Fruit fly (Drosophila melanogaster) whole organism, adult: ENCODE results near the gene CG15471.

ENCODE experiments used
- CG11617 ChIP-seq: fragments of 200-800 bp; sonication (Bioruptor generic); optimal IDR thresholded peaks from 2 replicates; lab custom pipeline; 2017; ENCODE audit warnings: mild to moderate bottlenecking, missing biosample characterization, missing genetic modification reagents, missing genetic modification characterization
- CG12768 ChIP-seq: fragments of 200-800 bp; sonication (Bioruptor generic); optimal IDR thresholded peaks from 2 replicates; lab custom pipeline; 2017; ENCODE audit warnings: missing biosample characterization, missing genetic modification characterization, mild to moderate bottlenecking, moderate library complexity, missing genetic modification reagents
- CG14711 ChIP-seq: fragments of 200-800 bp; sonication (Bioruptor generic); optimal IDR thresholded peaks from 2 replicates; lab custom pipeline; 2018; ENCODE audit warnings: missing biosample characterization, mild to moderate bottlenecking, missing genetic modification characterization, moderate library complexity
- CG1620 ChIP-seq: fragments of 200-800 bp; sonication (Bioruptor generic); optimal IDR thresholded peaks from 2 replicates; lab custom pipeline; 2016; ENCODE audit warnings: missing biosample characterization, missing genetic modification characterization
- CG33017 ChIP-seq: fragments of 200-800 bp; sonication (Bioruptor generic); optimal IDR thresholded peaks from 2 replicates; lab custom pipeline; 2018; ENCODE audit warnings: missing biosample characterization, mild to moderate bottlenecking, missing genetic modification characterization, moderate library complexity
- CG5204 ChIP-seq: fragments of 200-800 bp; sonication (Bioruptor generic); optimal IDR thresholded peaks from 2 replicates; lab custom pipeline; 2016; ENCODE audit warnings: missing biosample characterization, missing genetic modification characterization
- CG7045 ChIP-seq: fragments of 200-800 bp; sonication (Bioruptor generic); optimal IDR thresholded peaks from 2 replicates; lab custom pipeline; 2017; ENCODE audit warnings: missing biosample characterization, mild to moderate bottlenecking, missing genetic modification characterization
- CG7101 ChIP-seq: fragments of 200-800 bp; sonication (Bioruptor generic); optimal IDR thresholded peaks from 2 replicates; lab custom pipeline; 2018; ENCODE audit warnings: missing biosample characterization, mild to moderate bottlenecking, missing genetic modification characterization, moderate library complexity
- Clk ChIP-seq: fragments of 200-800 bp; sonication (Bioruptor generic); optimal IDR thresholded peaks from 2 replicates; lab custom pipeline; 2017; ENCODE audit warnings: missing biosample characterization, missing genetic modification characterization
- Crg-1 ChIP-seq: fragments of 200-800 bp; sonication (Bioruptor generic); optimal IDR thresholded peaks from 2 replicates; lab custom pipeline; 2016; ENCODE audit warnings: missing biosample characterization, missing genetic modification characterization
- Hr96 ChIP-seq: fragments of 200-800 bp; sonication (Bioruptor generic); optimal IDR thresholded peaks from 2 replicates; lab custom pipeline; 2016; ENCODE audit warnings: missing biosample characterization, missing genetic modification characterization
- Mnt ChIP-seq: fragments of 200-800 bp; sonication (Bioruptor generic); optimal IDR thresholded peaks from 2 replicates; lab custom pipeline; 2016; ENCODE audit warnings: missing biosample characterization, mild to moderate bottlenecking, missing genetic modification characterization
- bab1 ChIP-seq: fragments of 200-800 bp; sonication (Bioruptor generic); optimal IDR thresholded peaks from 3 replicates; lab custom pipeline; 2019; ENCODE audit warnings: missing biosample characterization, mild to moderate bottlenecking, missing genetic modification characterization, moderate library complexity
- cic ChIP-seq: fragments of 200-800 bp; sonication (Bioruptor generic); optimal IDR thresholded peaks from 2 replicates; lab custom pipeline; 2017; ENCODE audit warnings: missing biosample characterization, mild to moderate bottlenecking, missing genetic modification characterization, moderate library complexity
- kay ChIP-seq: fragments of 200-800 bp; sonication (Bioruptor generic); peaks from one replicate; lab custom pipeline; 2016; ENCODE audit warnings: missing biosample characterization, missing genetic modification characterization, borderline replicate concordance
- ovo ChIP-seq: fragments of 200-800 bp; sonication (Bioruptor generic); optimal IDR thresholded peaks from 2 replicates; lab custom pipeline; 2016; ENCODE audit warnings: missing biosample characterization, missing genetic modification characterization
- pad ChIP-seq: fragments of 200-800 bp; sonication (Bioruptor generic); optimal IDR thresholded peaks from 3 replicates; lab custom pipeline; 2017; ENCODE audit warnings: missing biosample characterization, missing genetic modification characterization, mild to moderate bottlenecking, moderate library complexity, missing genetic modification reagents
- tj ChIP-seq: fragments of 200-800 bp; sonication (Bioruptor generic); optimal IDR thresholded peaks from 3 replicates; lab custom pipeline; 2017; ENCODE audit warnings: missing biosample characterization, mild to moderate bottlenecking, missing genetic modification characterization, moderate library complexity
- toe ChIP-seq: fragments of 200-800 bp; sonication (Bioruptor generic); optimal IDR thresholded peaks from 2 replicates; lab custom pipeline; 2016; ENCODE audit warnings: missing biosample characterization, missing genetic modification characterization

The CG15471 gene

DNA sequence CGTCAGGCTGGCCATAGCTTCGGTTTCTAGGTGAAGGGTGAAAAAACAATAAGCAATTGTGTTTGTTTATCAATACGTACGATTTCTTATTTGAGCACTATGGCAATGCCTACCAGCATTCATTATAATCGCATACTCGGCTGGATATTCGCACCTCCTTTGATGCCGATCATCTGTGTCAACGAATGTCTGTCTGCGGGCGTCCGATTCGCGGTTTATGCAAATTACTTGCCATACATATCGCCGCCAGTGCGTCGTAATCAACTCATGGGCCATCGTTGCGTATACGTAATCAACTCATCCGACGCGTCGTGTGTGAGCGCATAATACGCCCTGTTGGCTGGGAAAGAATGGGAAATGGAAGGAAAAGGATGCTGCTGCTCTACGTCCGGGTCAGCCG lies at the start of gene CG15471:
Gene CG15471, minus strand, starts transcription at position 101 of the 400 bp plus-strand sequence.
- no peak for TF ChIP-seq CG5204
- no peak for TF ChIP-seq ovo
- no peak for TF ChIP-seq CG33017 (tag; lab: Kevin White, UChicago)
- no peak for TF ChIP-seq CG14711 (tag; lab: Kevin White, UChicago)
- TF ChIP-seq bab1: no peak
- no peak for TF ChIP-seq Clk (GFP tag; lab: Kevin White, UChicago)
- TF ChIP-seq toe (GFP tag; lab: Kevin White, UChicago): no peak
- no peak for TF ChIP-seq CG1620
- TF ChIP-seq cic (GFP tag; lab: Kevin White, UChicago): no peak
- no peak for TF ChIP-seq Mnt (GFP tag; lab: Kevin White, UChicago)
- TF ChIP-seq pad (GFP tag; lab: Kevin White, UChicago): no peak
- TF ChIP-seq tj: no peak

DNA sequence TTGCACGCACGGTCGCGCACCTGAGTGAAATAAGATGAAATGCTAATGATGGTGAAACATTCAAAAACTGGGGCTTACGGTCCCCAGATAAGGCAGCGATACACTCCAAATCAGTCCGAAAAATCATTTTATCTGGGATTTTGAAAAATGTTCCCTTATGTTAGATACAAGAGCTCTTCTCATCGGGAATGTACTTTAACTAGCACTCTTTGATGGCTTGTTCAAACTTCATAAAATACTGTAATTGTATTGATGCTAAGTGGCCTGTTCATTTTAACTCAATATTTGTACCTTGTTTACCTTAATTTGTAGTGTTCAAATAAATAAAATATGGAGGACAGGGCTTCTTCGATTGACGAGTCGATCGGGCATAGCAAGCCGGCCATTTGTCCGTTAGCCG lies 43.1 kb upstream of the CG15471 start, which contains the start of gene CG12682:
Gene CG12682, plus strand, starts transcription at position 301 of the 400 bp plus-strand sequence.
- TF ChIP-seq Mnt (GFP tag; lab: Kevin White, UChicago): no peak
- TF ChIP-seq kay (GFP tag; lab: Kevin White, UChicago): no peak
- TF ChIP-seq toe (GFP tag; lab: Kevin White, UChicago): no peak
- TF ChIP-seq CG5204: no peak
- no peak for TF ChIP-seq CG12768 (GFP tag; lab: Kevin White, UChicago)
- no peak for TF ChIP-seq cic (GFP tag; lab: Kevin White, UChicago)

DNA sequence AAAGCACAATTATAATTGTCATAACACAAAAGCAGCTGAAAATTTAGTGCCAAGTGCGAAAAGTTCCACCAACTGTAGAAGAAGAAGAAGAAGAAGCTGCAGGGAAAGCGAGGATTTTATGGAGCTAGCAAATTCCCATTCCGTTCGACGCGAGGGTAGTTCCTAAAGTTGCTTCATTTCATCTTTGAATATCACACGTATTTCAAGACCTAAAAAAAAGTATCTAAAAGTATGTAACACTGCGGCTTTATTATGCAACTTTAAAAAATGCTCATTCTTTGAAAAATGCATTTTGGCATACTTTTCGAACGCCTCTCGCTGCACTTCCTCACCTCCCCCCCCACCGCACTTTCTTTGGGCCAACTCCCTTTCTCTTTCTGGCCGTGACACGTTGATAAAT lies 25.2 kb upstream of the CG15471 start:
- no peak for TF ChIP-seq bab1
- TF ChIP-seq CG33017 (tag; lab: Kevin White, UChicago): no peak
- TF ChIP-seq CG5204: no peak
- TF ChIP-seq Crg-1 (GFP tag; lab: Kevin White, UChicago): no peak

DNA sequence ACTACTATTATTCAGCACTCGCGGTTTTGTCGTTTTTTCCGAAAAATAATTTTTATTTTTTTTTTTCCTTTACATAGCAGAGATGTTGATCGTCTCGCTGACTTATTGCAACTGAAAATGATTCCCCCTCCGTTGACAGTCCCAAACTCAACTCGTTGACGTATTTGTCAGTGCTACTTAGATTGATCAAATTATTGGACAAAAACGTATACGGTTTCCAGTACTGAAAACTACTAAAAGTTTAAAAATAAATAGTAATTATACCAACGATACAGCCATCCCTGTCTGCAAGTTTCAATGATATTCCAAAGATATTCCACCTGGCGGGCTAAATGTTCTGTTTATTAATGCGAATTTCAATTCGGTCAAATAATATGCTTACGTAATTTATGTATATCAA lies 22.2 kb upstream of the CG15471 start, which contains the start of gene CG2861:
Gene CG2861, minus strand, starts transcription at position 101 of the 400 bp plus-strand sequence.
- TF ChIP-seq CG11617: no peak
- no peak for TF ChIP-seq CG1620
- no peak for TF ChIP-seq toe (GFP tag; lab: Kevin White, UChicago)
- no peak for TF ChIP-seq Mnt (GFP tag; lab: Kevin White, UChicago)
- TF ChIP-seq CG7045: no peak
- no peak for TF ChIP-seq Hr96
- no peak for TF ChIP-seq CG33017 (tag; lab: Kevin White, UChicago)
- TF ChIP-seq tj: no peak

DNA sequence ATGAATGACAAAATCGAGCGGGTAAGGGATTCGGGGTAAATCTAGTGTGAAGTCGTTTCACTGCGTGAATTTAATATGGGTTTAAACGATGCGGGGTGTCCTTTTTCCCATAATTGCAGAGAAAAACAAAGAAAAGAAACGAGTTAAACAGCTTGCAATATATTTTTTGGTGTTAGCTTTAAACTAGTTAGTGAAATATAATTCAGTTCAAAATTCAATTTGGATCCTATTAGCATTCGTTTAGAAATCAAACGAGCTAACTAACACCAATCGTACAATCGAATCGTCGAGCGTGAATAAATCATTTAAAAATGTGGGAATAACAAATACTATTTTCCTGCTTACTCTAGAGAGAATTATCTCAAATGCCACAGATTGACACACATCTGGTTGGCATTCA lies 1.2 kb upstream of the CG15471 start, which contains the start of gene CG6978:
Gene CG6978, plus strand, starts transcription at position 301 of the 400 bp plus-strand sequence.
- TF ChIP-seq pad (GFP tag; lab: Kevin White, UChicago) (no peak), CG14711 (tag; lab: Kevin White, UChicago) (no peak), Crg-1 (GFP tag; lab: Kevin White, UChicago) (no peak), Clk (GFP tag; lab: Kevin White, UChicago) (no peak), CG33017 (tag; lab: Kevin White, UChicago) (no peak), Mnt (GFP tag; lab: Kevin White, UChicago) (no peak), bab1 (no peak), cic (GFP tag; lab: Kevin White, UChicago) (no peak), CG7045 (no peak), CG11617 (no peak)

DNA sequence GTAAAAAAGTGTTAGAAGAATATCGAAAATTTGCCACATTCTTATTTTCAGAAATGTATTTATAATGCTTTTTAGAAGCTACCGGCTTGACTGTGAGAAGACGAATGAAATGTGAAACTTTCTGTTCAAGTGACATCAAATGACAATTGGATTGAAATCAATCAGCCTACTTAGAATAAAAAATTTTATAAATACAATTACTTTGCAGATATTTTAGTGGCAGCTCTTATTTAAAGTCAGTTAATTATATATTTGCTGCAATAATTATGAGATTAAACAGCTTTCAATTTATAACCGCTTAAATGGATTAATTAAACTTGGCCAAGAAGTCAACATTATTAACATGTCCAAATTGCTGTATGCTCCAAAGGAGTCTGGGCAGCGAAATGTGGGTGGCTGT lies 5.3 kb downstream of the CG15471 start, which contains the start of gene CG2871:
Gene CG2871, minus strand, starts transcription at position 101 of the 400 bp plus-strand sequence.
- TF ChIP-seq pad (GFP tag; lab: Kevin White, UChicago) (no peak), CG7101 (tag; lab: Kevin White, UChicago) (no peak), Mnt (GFP tag; lab: Kevin White, UChicago) (no peak), CG5204 (no peak), CG12768 (GFP tag; lab: Kevin White, UChicago) (no peak), CG14711 (tag; lab: Kevin White, UChicago) (no peak), Crg-1 (GFP tag; lab: Kevin White, UChicago) (no peak)

DNA sequence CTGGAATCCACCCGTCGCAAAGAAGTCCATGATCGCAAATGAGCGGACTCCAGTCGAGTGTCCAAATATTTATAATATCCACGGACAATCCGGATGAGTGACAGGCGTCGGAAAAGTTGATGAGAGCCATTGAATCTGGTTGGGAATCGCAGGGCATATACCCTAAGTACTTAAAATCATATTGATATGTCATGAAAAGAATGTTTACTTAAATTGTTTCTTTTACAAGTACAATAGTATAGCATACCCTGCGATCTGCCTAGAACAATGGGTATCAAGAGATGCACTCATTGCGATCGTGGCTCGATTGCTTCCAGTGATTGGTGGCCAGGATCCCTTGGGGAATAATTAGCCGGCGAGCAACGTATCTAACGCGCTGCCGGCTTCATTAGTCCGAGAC lies 11.1 kb downstream of the CG15471 start, which contains the start of gene Klf15:
Gene Klf15, minus strand, starts transcription at position 101 of the 400 bp plus-strand sequence.
- TF ChIP-seq bab1 (no peak), CG12768 (GFP tag; lab: Kevin White, UChicago) (no peak), CG1620 (no peak), Mnt (GFP tag; lab: Kevin White, UChicago) (no peak)

DNA sequence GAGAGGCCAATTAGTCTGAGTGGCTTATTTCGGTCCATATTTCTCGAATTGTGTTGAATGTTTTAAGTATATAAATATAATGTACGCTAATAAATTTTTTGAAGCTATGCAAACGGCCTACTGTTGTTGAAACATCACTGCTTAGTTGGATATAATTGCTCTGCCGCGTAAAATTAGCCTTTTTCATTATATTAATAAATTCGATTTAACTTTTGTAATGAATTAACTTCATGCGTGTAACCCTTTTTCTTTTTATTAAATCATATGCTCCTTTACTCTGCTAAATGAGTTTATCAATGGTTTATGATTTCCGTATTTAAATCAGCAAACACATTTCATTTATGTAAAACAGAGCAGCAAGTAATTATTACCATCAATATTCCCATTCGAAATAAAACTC lies 12.6 kb downstream of the CG15471 start, which contains the start of gene CG15472:
Gene CG15472, minus strand, starts transcription at position 101 of the 400 bp plus-strand sequence.
- TF ChIP-seq CG12768 (GFP tag; lab: Kevin White, UChicago) (no peak), CG5204 (no peak), cic (GFP tag; lab: Kevin White, UChicago) (no peak), Crg-1 (GFP tag; lab: Kevin White, UChicago) (no peak), CG11617 (no peak), kay (GFP tag; lab: Kevin White, UChicago) (no peak), Clk (GFP tag; lab: Kevin White, UChicago) (no peak), Mnt (GFP tag; lab: Kevin White, UChicago) (no peak), ovo (no peak)
